Worm (Caenorhabditis elegans): ENCODE measurements around the gene dmsr-11.
A peak's percentile ranks its signal among the peaks of the same experiment; 100 is the strongest.

Gene dmsr-11

DNA sequence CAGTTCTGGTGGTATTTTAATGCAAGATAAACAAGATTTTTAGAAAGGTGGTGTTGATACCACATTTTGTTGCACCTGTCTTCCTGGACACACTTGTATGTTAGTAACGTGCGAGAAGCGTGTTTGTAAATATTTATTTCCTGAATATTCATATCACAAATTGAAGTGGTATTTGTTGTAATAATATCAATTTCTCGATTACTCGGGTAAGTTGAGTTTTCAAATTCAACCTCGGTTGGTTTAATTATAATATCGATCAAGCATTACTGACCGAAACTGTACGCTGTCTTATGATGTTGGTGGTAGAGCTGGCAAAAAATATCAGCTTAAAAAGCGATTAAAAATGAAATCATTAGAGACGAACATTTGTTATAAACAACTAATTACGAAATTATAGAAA is at the start of gene dmsr-11:
dmsr-11 (minus strand) TSS at position 101 of the 400 bp plus-strand sequence.
- TF ChIP-seq nhr-12 (tag; optimal IDR thresholded peaks at IDR 0.05) (no peak), mab-5 (tag; optimal IDR thresholded peaks at IDR 0.05) (no peak), nhr-11 (tag; optimal IDR thresholded peaks at IDR 0.05) (no peak), aly-2 (tag; optimal IDR thresholded peaks at IDR 0.05) (no peak), nhr-77 (tag; optimal IDR thresholded peaks at IDR 0.05) (no peak), sma-3 (GFP tag; optimal IDR thresholded peaks at IDR 0.05) (no peak), ceh-16 (tag; optimal IDR thresholded peaks at IDR 0.05) (no peak), nhr-129 (tag; optimal IDR thresholded peaks at IDR 0.05) (no peak), nhr-25 (tag; optimal IDR thresholded peaks at IDR 0.05) (no peak), skn-1 (tag; optimal IDR thresholded peaks at IDR 0.05) (no peak)

DNA sequence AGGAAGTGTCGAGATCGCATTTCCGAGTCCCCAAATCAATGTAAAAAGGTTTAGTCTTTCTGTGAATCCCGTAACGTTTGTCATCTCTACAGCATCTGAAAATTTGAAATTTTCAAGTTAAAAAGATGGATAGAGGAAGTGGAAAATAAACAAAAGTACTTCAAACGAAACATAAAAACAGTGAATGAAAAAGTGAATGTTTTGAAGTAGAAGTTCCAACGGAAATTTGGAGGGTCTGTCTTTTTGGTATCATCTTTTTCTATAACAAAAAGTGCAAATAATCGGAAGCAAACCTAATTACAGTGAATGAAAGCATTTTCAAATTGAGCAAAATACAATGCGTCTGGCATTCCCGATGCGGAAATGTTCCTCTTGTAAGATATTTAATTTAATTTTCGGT is 42.6 kb upstream of the dmsr-11 start, which contains the start of gene lgc-54:
lgc-54 (minus strand) TSS at position 101 of the 400 bp plus-strand sequence.
- TF ChIP-seq R02D3.7 (tag; optimal IDR thresholded peaks at IDR 0.05) (no peak), nhr-6 (tag; optimal IDR thresholded peaks at IDR 0.05) (no peak), elt-1 (tag; optimal IDR thresholded peaks at IDR 0.05) (no peak), sma-3 (GFP tag; optimal IDR thresholded peaks at IDR 0.05) (no peak), elt-3 (tag; optimal IDR thresholded peaks at IDR 0.05) (no peak), nhr-25 (tag; optimal IDR thresholded peaks at IDR 0.05) (no peak), unc-62 (GFP tag; optimal IDR thresholded peaks at IDR 0.05) (no peak), unc-39 (tag; optimal IDR thresholded peaks at IDR 0.05) (no peak), ceh-16 (tag; optimal IDR thresholded peaks at IDR 0.05) (no peak), crh-2 (tag; optimal IDR thresholded peaks at IDR 0.05) (no peak), Y55F3AM.14 (GFP tag; optimal IDR thresholded peaks at IDR 0.05) (no peak), fos-1 (tag; optimal IDR thresholded peaks at IDR 0.05) (no peak), lin-13 (GFP tag; optimal IDR thresholded peaks at IDR 0.05) (no peak)

DNA sequence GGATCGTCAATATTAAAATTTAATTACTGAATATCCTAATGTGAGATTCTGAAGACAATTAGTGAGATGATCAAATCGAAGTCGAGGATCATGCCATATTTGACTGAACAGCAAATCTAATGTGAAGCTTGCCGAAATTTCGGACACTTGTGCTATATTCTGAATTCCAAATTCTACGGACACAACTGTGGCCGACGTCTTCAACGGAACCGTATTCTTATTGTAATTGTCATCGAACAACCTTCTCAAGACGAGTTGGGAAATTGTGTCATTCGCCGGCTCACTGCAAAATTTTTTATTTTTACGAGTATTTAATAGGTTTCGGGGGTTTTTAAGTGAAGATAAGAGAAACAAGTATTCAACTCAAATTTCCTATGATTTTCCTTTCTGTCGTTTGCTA is 38.5 kb upstream of the dmsr-11 start, which contains the start of gene T15B7.1:
T15B7.1 (plus strand) TSS at position 301 of the 400 bp plus-strand sequence.
- TF ChIP-seq peb-1 (tag; optimal IDR thresholded peaks at IDR 0.05), result no peak
- no peak for TF ChIP-seq skn-1 (tag; optimal IDR thresholded peaks at IDR 0.05)
- TF ChIP-seq crh-2 (tag; optimal IDR thresholded peaks at IDR 0.05), result no peak
- TF ChIP-seq nhr-237 (tag; optimal IDR thresholded peaks at IDR 0.05), result no peak
- TF ChIP-seq nhr-25 (tag; optimal IDR thresholded peaks at IDR 0.05), result no peak
- TF ChIP-seq C34F6.9 (tag; optimal IDR thresholded peaks at IDR 0.05), result no peak
- no peak for TF ChIP-seq R02D3.7 (tag; optimal IDR thresholded peaks at IDR 0.05)
- no peak for TF ChIP-seq unc-39 (tag; optimal IDR thresholded peaks at IDR 0.05)
- no peak for TF ChIP-seq dmd-4 (tag; optimal IDR thresholded peaks at IDR 0.05)
- no peak for TF ChIP-seq mbf-1 (tag; optimal IDR thresholded peaks at IDR 0.05)
- no peak for TF ChIP-seq nhr-11 (tag; optimal IDR thresholded peaks at IDR 0.05)
- no peak for TF ChIP-seq nhr-6 (tag; optimal IDR thresholded peaks at IDR 0.05)
- TF ChIP-seq ceh-82 (tag; optimal IDR thresholded peaks at IDR 0.05), result no peak
- TF ChIP-seq lin-11 (tag; optimal IDR thresholded peaks at IDR 0.05), result no peak

DNA sequence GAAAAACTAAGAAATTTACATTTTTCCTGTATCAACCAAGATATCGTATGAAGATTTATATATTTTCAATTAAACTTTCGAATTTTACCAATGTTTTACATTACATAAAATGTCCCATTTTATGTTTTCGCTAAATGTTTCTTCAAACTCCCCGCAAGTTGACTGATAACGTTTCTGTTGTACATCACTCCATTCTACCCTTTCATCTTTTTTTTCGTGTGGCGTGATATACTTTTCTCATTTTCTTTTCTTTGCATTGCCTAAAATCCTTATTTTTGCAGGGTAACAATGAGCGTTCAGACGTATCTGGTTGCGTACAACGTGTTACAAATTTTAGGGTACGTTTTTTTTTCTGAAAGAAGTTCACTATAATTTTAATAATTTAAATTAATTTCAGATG is 35.1 kb upstream of the dmsr-11 start, which contains the start of gene hpo-8:
hpo-8 (plus strand) TSS at position 282 of the 400 bp plus-strand sequence.
- TF ChIP-seq dmd-4 (tag; optimal IDR thresholded peaks at IDR 0.05), result no peak
- TF ChIP-seq nhr-10 (tag; optimal IDR thresholded peaks at IDR 0.05), result no peak
- TF ChIP-seq F13H6.1 (tag; optimal IDR thresholded peaks at IDR 0.05), result no peak
- no peak for TF ChIP-seq sma-3 (GFP tag; optimal IDR thresholded peaks at IDR 0.05)
- no peak for TF ChIP-seq blmp-1 (tag; optimal IDR thresholded peaks at IDR 0.05; ENCODE audit: insufficient read depth)
- no peak for TF ChIP-seq nhr-23 (tag; optimal IDR thresholded peaks at IDR 0.05)
- TF ChIP-seq lin-39 (tag; optimal IDR thresholded peaks at IDR 0.05), result no peak

DNA sequence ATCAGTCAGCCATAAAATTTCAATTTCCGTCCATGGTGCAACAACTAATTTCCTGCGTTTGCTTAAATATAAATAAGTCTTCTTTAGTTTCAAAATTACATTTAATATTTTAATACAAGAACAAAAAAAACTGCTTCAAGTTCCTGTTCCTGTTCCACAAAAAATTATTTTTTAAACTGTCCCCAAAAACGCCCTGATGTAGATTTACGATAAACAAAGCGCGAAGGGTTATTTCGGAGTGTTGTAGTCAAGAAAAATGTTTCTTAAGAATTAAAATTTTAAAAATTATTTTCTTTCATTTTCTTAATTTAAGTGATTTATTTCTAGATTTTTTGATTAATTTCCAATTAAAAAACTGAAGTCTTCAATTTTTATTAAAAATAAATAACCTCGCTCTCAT is 34.7 kb upstream of the dmsr-11 start, which contains the start of gene T15B7.15:
T15B7.15 (minus strand) TSS at position 67 of the 400 bp plus-strand sequence.
- no peak for TF ChIP-seq nhr-25 (tag; optimal IDR thresholded peaks at IDR 0.05)
- no peak for TF ChIP-seq mbf-1 (tag; optimal IDR thresholded peaks at IDR 0.05)
- TF ChIP-seq F13H6.1 (tag; optimal IDR thresholded peaks at IDR 0.05), result no peak
- no peak for TF ChIP-seq fos-1 (tag; optimal IDR thresholded peaks at IDR 0.05)
- no peak for TF ChIP-seq nhr-21 (tag; optimal IDR thresholded peaks at IDR 0.05)
- peak; percentile 93 for TF ChIP-seq R02D3.7 (tag; optimal IDR thresholded peaks at IDR 0.05)
- no peak for TF ChIP-seq sma-3 (GFP tag; optimal IDR thresholded peaks at IDR 0.05)
- TF ChIP-seq elt-3 (tag; optimal IDR thresholded peaks at IDR 0.05), result no peak
- no peak for TF ChIP-seq ceh-82 (tag; optimal IDR thresholded peaks at IDR 0.05)
- TF ChIP-seq ztf-4 (tag; optimal IDR thresholded peaks at IDR 0.05), result no peak
- no peak for TF ChIP-seq nhr-10 (tag; optimal IDR thresholded peaks at IDR 0.05)
- no peak for TF ChIP-seq dmd-4 (tag; optimal IDR thresholded peaks at IDR 0.05)
- no peak for TF ChIP-seq nhr-129 (tag; optimal IDR thresholded peaks at IDR 0.05)
- no peak for TF ChIP-seq ztf-1 (GFP tag; conservative IDR thresholded peaks at IDR 0.05)
- no peak for TF ChIP-seq unc-39 (tag; optimal IDR thresholded peaks at IDR 0.05)
- no peak for TF ChIP-seq lin-13 (GFP tag; optimal IDR thresholded peaks at IDR 0.05)
- no peak for TF ChIP-seq nhr-237 (tag; optimal IDR thresholded peaks at IDR 0.05)
- no peak for TF ChIP-seq skn-1 (tag; optimal IDR thresholded peaks at IDR 0.05)
- peak; percentile 50 for TF ChIP-seq C34F6.9 (tag; optimal IDR thresholded peaks at IDR 0.05)
- TF ChIP-seq nhr-6 (tag; optimal IDR thresholded peaks at IDR 0.05), result no peak
- no peak for TF ChIP-seq peb-1 (tag; optimal IDR thresholded peaks at IDR 0.05)
- TF ChIP-seq gmeb-1 (tag; optimal IDR thresholded peaks at IDR 0.05), result peak; percentile 78
- TF ChIP-seq nhr-23 (tag; optimal IDR thresholded peaks at IDR 0.05), result no peak
- no peak for TF ChIP-seq mdl-1 (tag; optimal IDR thresholded peaks at IDR 0.05)
- no peak for TF ChIP-seq elt-1 (tag; optimal IDR thresholded peaks at IDR 0.05)
- TF ChIP-seq snpc-4 (tag; optimal IDR thresholded peaks at IDR 0.05), result no peak
- no peak for TF ChIP-seq lsy-2 (tag; optimal IDR thresholded peaks at IDR 0.05)
- no peak for TF ChIP-seq nhr-77 (tag; optimal IDR thresholded peaks at IDR 0.05)
- no peak for TF ChIP-seq lin-11 (tag; optimal IDR thresholded peaks at IDR 0.05)
- no peak for TF ChIP-seq egl-27 (tag; optimal IDR thresholded peaks at IDR 0.05)
- TF ChIP-seq ZK546.5 (tag; optimal IDR thresholded peaks at IDR 0.05), result no peak
